Worm (Caenorhabditis elegans) whole organism, L4/young adult: ENCODE measurements around the gene M70.2.

Experiments used
- W03F9.2 ChIP-seq: fragments of 150-350 bp; optimal IDR thresholded peaks from 2 replicates; lab custom pipeline; 2014; ENCODE audit warnings: missing biosample characterization, missing genetic modification characterization
- him-1 ChIP-seq: sonication (generic microtip); optimal IDR thresholded peaks from 2 replicates; lab custom pipeline; 2016; ENCODE audit warnings: missing genotype, missing genetic modification reagents, missing genetic modification characterization, missing compliant biosample characterization

- TF ChIP-seq him-1 (tag; lab: Kevin White, UChicago) (no peak), W03F9.2 (tag; lab: Kevin White, UChicago) (no peak)
These were observed 19.2 kb upstream of the M70.2 start for ce11 chrIV:2223685-2224084.
